Worm (Caenorhabditis elegans) whole organism, L1 larva: Measurements from ENCODE around the gene piga-1.

Source experiments
- blmp-1 ChIP-seq: fragments of 150-350 bp; optimal IDR thresholded peaks from 2 replicates; lab custom pipeline; 2014; ENCODE audit warnings: missing biosample characterization, missing genetic modification characterization
- egl-27 ChIP-seq, 2 experiments: fragments of 150-350 bp in 1 of 2; sonication (generic microtip); optimal IDR thresholded peaks; 3 replicates each; lab custom pipeline; 2017 to 2018; ENCODE audit warnings: missing biosample characterization in 2 of 2, missing genetic modification characterization in 2 of 2, missing genetic modification reagents in 2 of 2
- ets-5 ChIP-seq: fragments of 200-800 bp; sonication (Bioruptor generic); IDR thresholded peaks from 2 replicates; pipeline ENCODE4 v1.3.6; 2022; ENCODE audit warnings: missing genetic modification characterization, missing compliant biosample characterization
- nhr-71 ChIP-seq: sonication (generic microtip); optimal IDR thresholded peaks from 2 replicates; lab custom pipeline; 2016; ENCODE audit warnings: mild to moderate bottlenecking, missing genetic modification characterization, moderate library complexity, missing compliant biosample characterization
- nhr-77 ChIP-seq: fragments of 150-350 bp; optimal IDR thresholded peaks from 2 replicates; lab custom pipeline; 2014; ENCODE audit warnings: missing biosample characterization, missing genetic modification characterization
- unc-62 ChIP-seq: fragments of 150-350 bp; optimal IDR thresholded peaks from 2 replicates; lab custom pipeline; 2014; ENCODE audit warnings: missing biosample characterization, missing genetic modification reagents, missing genetic modification characterization

- TF ChIP-seq egl-27 (tag; optimal IDR thresholded peaks at IDR 0.05; lab: Kevin White, UChicago) (no peak), unc-62 (no peak), ets-5 (GFP tag; lab: Robert Waterston, UW) (no peak), blmp-1 (peak; percentile 83), nhr-77 (tag; lab: Kevin White, UChicago) (no peak), nhr-71 (tag; lab: Kevin White, UChicago) (no peak)
Measured at ce11 chrII:8642376-8642775, 19.1 kb downstream of the piga-1 start.
